Worm (Caenorhabditis elegans) whole organism, young adult: ENCODE measurements around the gene F46B3.23.

Experiments
- B0035.1 ChIP-seq: sonication (generic microtip); optimal IDR thresholded peaks from 2 replicates; lab custom pipeline; 2016; ENCODE audit warnings: missing genetic modification characterization, mild to moderate bottlenecking, missing compliant biosample characterization, missing genotype, missing genetic modification reagents
- B0261.1 ChIP-seq: sonication (generic microtip); optimal IDR thresholded peaks from 2 replicates; lab custom pipeline; 2016; ENCODE audit warnings: mild to moderate bottlenecking, missing genetic modification characterization, moderate library complexity, missing compliant biosample characterization
- C17E4.6 ChIP-seq: fragments of 200-800 bp; sonication (Bioruptor generic); IDR thresholded peaks from 2 replicates; pipeline ENCODE4 v1.3.6; 2022; ENCODE audit warnings: missing genetic modification reagents, missing genetic modification characterization, missing compliant biosample characterization
- D2030.7 ChIP-seq: fragments of 200-800 bp; sonication (Bioruptor generic); IDR thresholded peaks from 2 replicates; pipeline ENCODE4 v1.3.6; 2022; ENCODE audit warnings: missing genetic modification reagents, missing genetic modification characterization, missing compliant biosample characterization
- F10E7.11 ChIP-seq: sonication (generic microtip); optimal IDR thresholded peaks from 2 replicates; lab custom pipeline; 2017; ENCODE audit warnings: mild to moderate bottlenecking, missing genetic modification characterization, moderate library complexity, missing compliant biosample characterization
- F22D6.2 ChIP-seq: sonication (generic microtip); optimal IDR thresholded peaks from 2 replicates; lab custom pipeline; 2016; ENCODE audit warnings: mild to moderate bottlenecking, missing genetic modification characterization, missing compliant biosample characterization
- F39B2.1 ChIP-seq: fragments of 200-800 bp; sonication (Bioruptor generic); IDR thresholded peaks from 2 replicates; pipeline ENCODE4 v1.3.6; 2022; ENCODE audit warnings: missing genetic modification reagents, missing genetic modification characterization, missing compliant biosample characterization
- F57C9.4 ChIP-seq: sonication (generic microtip); optimal IDR thresholded peaks from 2 replicates; lab custom pipeline; 2017; ENCODE audit warnings: mild to moderate bottlenecking, missing genetic modification characterization, missing compliant biosample characterization
- K11D2.4 ChIP-seq: fragments of 200-800 bp; sonication (Bioruptor generic); IDR thresholded peaks from 2 replicates; pipeline ENCODE4 v1.3.6; 2022; ENCODE audit warnings: missing genetic modification reagents, missing genetic modification characterization, missing compliant biosample characterization
- K12H6.12 ChIP-seq: fragments of 200-800 bp; sonication (Bioruptor generic); optimal IDR thresholded peaks from 2 replicates; lab custom pipeline; 2018; ENCODE audit warnings: mild to moderate bottlenecking, missing genetic modification characterization, missing compliant biosample characterization
- Y95B8A.8 ChIP-seq: fragments of 200-800 bp; sonication (Bioruptor generic); IDR thresholded peaks from 2 replicates; pipeline ENCODE4 v1.3.6; 2022; ENCODE audit warnings: missing genetic modification reagents, missing genetic modification characterization, missing compliant biosample characterization
- ZK185.1 ChIP-seq: sonication (generic microtip); optimal IDR thresholded peaks from 2 replicates; lab custom pipeline; 2016; ENCODE audit warnings: mild to moderate bottlenecking, missing genetic modification characterization, missing compliant biosample characterization; ENCODE audit not compliant: poor library complexity, severe bottlenecking
- atf-7 ChIP-seq: sonication (generic microtip); optimal IDR thresholded peaks from 2 replicates; lab custom pipeline; 2017; ENCODE audit warnings: mild to moderate bottlenecking, missing genetic modification characterization, missing compliant biosample characterization
- athp-1 ChIP-seq: sonication (generic microtip); optimal IDR thresholded peaks from 2 replicates; lab custom pipeline; 2017; ENCODE audit warnings: mild to moderate bottlenecking, missing genetic modification characterization, missing compliant biosample characterization
- attf-6 ChIP-seq: fragments of 200-800 bp; sonication (Bioruptor generic); IDR thresholded peaks from 2 replicates; pipeline ENCODE4 v1.3.6; 2022; ENCODE audit warnings: missing genetic modification reagents, missing genetic modification characterization, missing compliant biosample characterization
- bed-1 ChIP-seq: fragments of 200-800 bp; sonication (Bioruptor generic); IDR thresholded peaks from 2 replicates; pipeline ENCODE4 v1.3.6; 2022; ENCODE audit warnings: missing genetic modification reagents, missing genetic modification characterization, missing compliant biosample characterization
- ccch-3 ChIP-seq: fragments of 200-800 bp; sonication (Bioruptor generic); optimal IDR thresholded peaks from 2 replicates; lab custom pipeline; 2018; ENCODE audit warnings: mild to moderate bottlenecking, missing genetic modification characterization, missing compliant biosample characterization
- cebp-2 ChIP-seq: fragments of 200-800 bp; sonication (Bioruptor generic); IDR thresholded peaks from 2 replicates; pipeline ENCODE4 v1.3.6; 2022; ENCODE audit warnings: missing genetic modification characterization, missing compliant biosample characterization
- ceh-27 ChIP-seq: fragments of 200-800 bp; sonication (Bioruptor generic); optimal IDR thresholded peaks from 2 replicates; lab custom pipeline; 2018; ENCODE audit warnings: mild to moderate bottlenecking, missing genetic modification characterization, moderate library complexity, missing compliant biosample characterization
- ceh-79 ChIP-seq: sonication (generic microtip); optimal IDR thresholded peaks from 2 replicates; lab custom pipeline; 2017; ENCODE audit warnings: mild to moderate bottlenecking, missing genetic modification characterization, missing compliant biosample characterization
- ceh-91 ChIP-seq: fragments of 200-800 bp; sonication (Bioruptor generic); IDR thresholded peaks from 2 replicates; pipeline ENCODE4 v1.3.6; 2022; ENCODE audit warnings: missing genetic modification reagents, missing genetic modification characterization, missing compliant biosample characterization
- chd-7 ChIP-seq: sonication (generic microtip); optimal IDR thresholded peaks from 2 replicates; lab custom pipeline; 2016; ENCODE audit warnings: mild to moderate bottlenecking, missing genetic modification characterization, moderate library complexity, missing compliant biosample characterization
- efl-1 ChIP-seq: fragments of 150-350 bp; optimal IDR thresholded peaks from 2 replicates; lab custom pipeline; 2014; ENCODE audit warnings: missing biosample characterization, missing genetic modification reagents, missing genetic modification characterization
- egl-18 ChIP-seq: fragments of 200-800 bp; sonication (Bioruptor generic); IDR thresholded peaks from 2 replicates; pipeline ENCODE4 v1.3.6; 2022; ENCODE audit warnings: missing genetic modification reagents, missing genetic modification characterization, missing compliant biosample characterization
- egrh-3 ChIP-seq: fragments of 200-800 bp; sonication (Bioruptor generic); IDR thresholded peaks from 2 replicates; pipeline ENCODE4 v1.3.6; 2022; ENCODE audit warnings: missing genetic modification reagents, missing genetic modification characterization, missing compliant biosample characterization
- ekl-4 ChIP-seq: fragments of 200-800 bp; sonication (Bioruptor generic); IDR thresholded peaks from 2 replicates; pipeline ENCODE4 v1.3.6; 2022; ENCODE audit warnings: missing genetic modification reagents, missing genetic modification characterization, missing compliant biosample characterization
- hmg-1.2 ChIP-seq: fragments of 200-800 bp; sonication (Bioruptor generic); IDR thresholded peaks from 2 replicates; pipeline ENCODE4 v1.3.6; 2022; ENCODE audit warnings: missing genetic modification reagents, missing genetic modification characterization, missing compliant biosample characterization
- lag-1 ChIP-seq: fragments of 200-800 bp; sonication (Bioruptor generic); IDR thresholded peaks from 2 replicates; pipeline ENCODE4 v1.3.6; 2022; ENCODE audit warnings: missing genetic modification reagents, missing genetic modification characterization, missing compliant biosample characterization
- let-607 ChIP-seq, 2 experiments: fragments of 200-800 bp in 1 of 2; sonication (Bioruptor generic) in 1 of 2; sonication (generic microtip) in 1 of 2; optimal IDR thresholded peaks; 2 replicates each; lab custom pipeline; 2016 to 2018; ENCODE audit warnings: mild to moderate bottlenecking in 2 of 2, missing compliant biosample characterization in 2 of 2, missing genetic modification characterization in 2 of 2, moderate library complexity in 2 of 2, missing genotype in 1 of 2
- lsl-1 ChIP-seq: fragments of 200-800 bp; sonication (Bioruptor generic); optimal IDR thresholded peaks from 2 replicates; lab custom pipeline; 2018; ENCODE audit warnings: mild to moderate bottlenecking, missing genetic modification characterization, moderate library complexity, missing compliant biosample characterization
- madf-6 ChIP-seq: fragments of 200-800 bp; sonication (Bioruptor generic); IDR thresholded peaks from 2 replicates; pipeline ENCODE4 v1.3.6; 2022; ENCODE audit warnings: missing genetic modification reagents, missing genetic modification characterization, missing compliant biosample characterization
- mxl-1 ChIP-seq: sonication (generic microtip); optimal IDR thresholded peaks from 2 replicates; lab custom pipeline; 2016; ENCODE audit warnings: missing genetic modification characterization, missing compliant biosample characterization
- nfya-2 ChIP-seq: fragments of 200-800 bp; sonication (Bioruptor generic); IDR thresholded peaks from 2 replicates; pipeline ENCODE4 v1.3.6; 2022; ENCODE audit warnings: missing genetic modification reagents, missing genetic modification characterization, missing compliant biosample characterization
- nfyb-1 ChIP-seq: fragments of 200-800 bp; sonication (Bioruptor generic); IDR thresholded peaks from 2 replicates; pipeline ENCODE4 v1.3.6; 2022; ENCODE audit warnings: missing genetic modification reagents, missing genetic modification characterization, missing compliant biosample characterization
- nhr-80 ChIP-seq: sonication (generic microtip); optimal IDR thresholded peaks from 2 replicates; lab custom pipeline; 2016; ENCODE audit warnings: missing genetic modification characterization, missing compliant biosample characterization
- nhr-90 ChIP-seq: sonication (generic microtip); optimal IDR thresholded peaks from 2 replicates; lab custom pipeline; 2016; ENCODE audit warnings: missing genotype, mild to moderate bottlenecking, missing genetic modification characterization, missing compliant biosample characterization
- repo-1 ChIP-seq: sonication (generic microtip); optimal IDR thresholded peaks from 2 replicates; lab custom pipeline; 2017; ENCODE audit warnings: mild to moderate bottlenecking, missing genetic modification characterization, missing compliant biosample characterization
- rpc-1 ChIP-seq, 2 experiments: fragments of 150-350 bp in 1 of 2; sonication (generic microtip) in 1 of 2; optimal IDR thresholded peaks; 2 replicates each; lab custom pipeline; 2014 to 2018; ENCODE audit warnings: missing biosample characterization in 1 of 2, missing genetic modification characterization in 1 of 2, missing genetic modification reagents in 1 of 2, missing genotype in 1 of 2
- snpc-1.3 ChIP-seq: sonication (generic microtip); optimal IDR thresholded peaks from 2 replicates; lab custom pipeline; 2017; ENCODE audit warnings: missing genetic modification characterization, mild to moderate bottlenecking, missing compliant biosample characterization, antibody characterized with exemption, moderate library complexity, missing genotype, missing genetic modification reagents; ENCODE audit not compliant: insufficient read depth
- snpc-4 ChIP-seq, 5 experiments: fragments of 150-350 bp in 1 of 5; sonication (generic microtip) in 4 of 5; optimal IDR thresholded peaks; 2 replicates each; lab custom pipeline; 2014 to 2018; ENCODE audit warnings: missing genetic modification characterization in 5 of 5, missing biosample characterization in 3 of 5, antibody characterized with exemption in 2 of 5, mild to moderate bottlenecking in 2 of 5, missing compliant biosample characterization in 2 of 5, missing genotype in 2 of 5, moderate library complexity in 2 of 5, missing genetic modification reagents in 1 of 5
- somi-1 ChIP-seq: fragments of 200-800 bp; sonication (Bioruptor generic); optimal IDR thresholded peaks from 2 replicates; lab custom pipeline; 2018; ENCODE audit warnings: mild to moderate bottlenecking, missing genetic modification characterization, missing compliant biosample characterization
- zim-3 ChIP-seq: sonication (generic microtip); optimal IDR thresholded peaks from 2 replicates; lab custom pipeline; 2017; ENCODE audit warnings: mild to moderate bottlenecking, missing genetic modification characterization, moderate library complexity, missing compliant biosample characterization
- ztf-18 ChIP-seq: sonication (generic microtip); optimal IDR thresholded peaks from 2 replicates; lab custom pipeline; 2016; ENCODE audit warnings: missing genotype, mild to moderate bottlenecking, missing genetic modification characterization, missing compliant biosample characterization
- ztf-26 ChIP-seq: sonication (generic microtip); optimal IDR thresholded peaks from 2 replicates; lab custom pipeline; 2017; ENCODE audit warnings: missing genetic modification characterization, missing compliant biosample characterization

Gene F46B3.23

ce11 chrV:20595653-20596052, 10.9 kb downstream of the F46B3.23 start, which contains the start of gene F26F2.11:
Gene F26F2.11, minus strand, starts transcription at chrV:20595753.
- no peak for TF ChIP-seq nfyb-1 (GFP tag; lab: Robert Waterston, UW)
- TF ChIP-seq zim-3, result no peak
- TF ChIP-seq, all 124 proteins: peak for 0

DNA sequence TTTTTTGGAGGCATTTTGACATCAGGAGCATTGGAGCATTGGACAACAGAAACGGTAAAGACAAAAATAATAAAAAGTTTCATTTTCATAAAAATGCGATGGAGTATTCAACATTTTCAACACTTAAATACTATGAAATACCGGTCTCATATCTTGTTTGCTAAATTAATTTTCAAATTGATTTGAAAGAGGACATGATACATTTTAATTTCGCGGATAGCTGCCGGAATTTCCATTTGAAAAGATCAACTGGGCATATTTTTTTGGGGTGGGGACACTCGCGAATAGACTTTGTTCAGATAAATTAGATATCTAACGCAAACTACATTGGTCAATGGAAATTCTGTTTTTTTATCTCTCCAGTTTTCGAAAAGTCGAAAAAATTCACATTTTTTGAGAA, 11.8 kb downstream of the F46B3.23 start, which contains the start of gene F26F2.10:
Gene F26F2.10, minus strand, starts transcription at position 101 of the 400 bp plus-strand sequence.
- no peak for TF ChIP-seq B0035.1 (tag; lab: Kevin White, UChicago)
- no peak for TF ChIP-seq rpc-1 (optimal IDR thresholded peaks at IDR 0.05; lab: Kevin White, UChicago)
- no peak for TF ChIP-seq rpc-1 (tag; optimal IDR thresholded peaks at IDR 0.05; lab: Kevin White, UChicago)
- no peak for TF ChIP-seq ceh-27 (GFP tag; lab: Kevin White, UChicago)
- no peak for TF ChIP-seq F39B2.1 (GFP tag; lab: Robert Waterston, UW)
- TF ChIP-seq B0261.1 (tag; lab: Kevin White, UChicago), result no peak
- no peak for TF ChIP-seq F22D6.2 (tag; lab: Kevin White, UChicago)

DNA sequence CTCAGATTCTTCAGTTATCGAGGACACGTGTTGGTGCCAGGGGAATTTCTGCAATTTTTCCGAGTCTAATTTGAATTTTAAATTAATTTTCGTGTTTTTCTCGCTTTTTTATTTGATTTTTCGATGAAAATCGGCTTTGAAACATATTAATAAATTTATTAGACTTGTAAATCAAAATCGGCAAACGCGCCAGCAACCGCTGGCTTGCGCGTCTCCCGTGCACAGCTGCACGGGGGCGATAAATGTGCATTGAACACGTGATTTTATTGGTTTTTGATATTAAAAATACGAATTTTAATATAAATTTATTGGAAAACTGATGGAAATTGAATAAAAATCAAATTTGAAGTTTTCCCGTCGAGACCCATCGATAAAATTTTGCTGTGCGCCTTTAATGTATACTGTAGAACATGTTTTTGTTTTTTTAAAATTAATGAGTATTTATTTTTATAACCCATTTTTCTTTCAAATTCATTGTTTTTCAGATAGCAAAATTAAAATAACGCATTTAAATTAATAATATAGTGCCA, 25.9 kb downstream of the F46B3.23 start, which contains the start of gene F26F2.7:
Gene F26F2.7, plus strand, starts transcription at position 480 of the 530 bp plus-strand sequence.
- TF ChIP-seq F10E7.11 (tag; lab: Kevin White, UChicago) (peak; percentile 30), K12H6.12 (peak; percentile 71), C17E4.6 (GFP tag; lab: Robert Waterston, UW) (peak; percentile 50; the same call in 1 of the 2 replicates), lsl-1 (GFP tag; lab: Kevin White, UChicago) (peak; percentile 94), ekl-4 (GFP tag; lab: Robert Waterston, UW) (peak; percentile 89), snpc-4 (GFP tag; optimal IDR thresholded peaks at IDR 0.05; lab: Kevin White, UChicago) (no peak), snpc-4 (tag; optimal IDR thresholded peaks at IDR 0.05; lab: Kevin White, UChicago) (peak in 3 of 4 experiments; percentile 26 to 85 (median 79)), F57C9.4 (tag; lab: Kevin White, UChicago) (peak; percentile 32), madf-6 (peak; percentile 99), chd-7 (peak; percentile 34), ceh-79 (tag; lab: Kevin White, UChicago) (peak; percentile 29), mxl-1 (tag; lab: Kevin White, UChicago) (peak; percentile 9), K11D2.4 (GFP tag; lab: Robert Waterston, UW) (peak; percentile 79), nhr-80 (tag; lab: Kevin White, UChicago) (peak; percentile 80), atf-7 (tag; lab: Kevin White, UChicago) (peak; percentile 83), cebp-2 (GFP tag; lab: Robert Waterston, UW) (no peak), efl-1 (GFP tag; lab: Kevin White, UChicago) (peak; percentile 57), bed-1 (no peak), D2030.7 (peak; percentile 91), egrh-3 (GFP tag; lab: Robert Waterston, UW) (peak; percentile 58; the same call in 1 of the 2 replicates), let-607 (tag; optimal IDR thresholded peaks at IDR 0.05; lab: Kevin White, UChicago) (peak; percentile 33 to 81), repo-1 (tag; lab: Kevin White, UChicago) (peak; percentile 89), nfya-2 (GFP tag; lab: Robert Waterston, UW) (no peak), ceh-91 (GFP tag; lab: Robert Waterston, UW) (peak; percentile 87), Y95B8A.8 (GFP tag; lab: Robert Waterston, UW) (peak; percentile 82; the same call in 1 of the 2 replicates), ztf-18 (tag; lab: Kevin White, UChicago) (peak; percentile 99), nhr-90 (no peak), snpc-1.3 (tag; lab: Kevin White, UChicago) (peak; percentile 44), ztf-26 (tag; lab: Kevin White, UChicago) (peak; percentile 76), lag-1 (GFP tag; lab: Robert Waterston, UW) (no peak), hmg-1.2 (GFP tag; lab: Robert Waterston, UW) (peak; percentile 71), athp-1 (tag; lab: Kevin White, UChicago) (peak; percentile 85), attf-6 (GFP tag; lab: Robert Waterston, UW) (peak; percentile 79), ccch-3 (no peak), somi-1 (GFP tag; lab: Kevin White, UChicago) (peak; percentile 29), ZK185.1 (tag; lab: Kevin White, UChicago) (no peak), egl-18 (GFP tag; lab: Robert Waterston, UW) (no peak)
